Worm (Caenorhabditis elegans): ENCODE measurements around the gene spp-29.

The spp-29 gene

ce11 chrV:17705814-17706213 lies 9.2 kb upstream of the spp-29 start, which contains the start of gene W06D12.6:
W06D12.6 (plus strand) TSS chrV:17706114.
- TF ChIP-seq dao-5 (tag; optimal IDR thresholded peaks at IDR 0.05) (no peak), W03F9.2 (tag; optimal IDR thresholded peaks at IDR 0.05) (no peak), him-1 (tag; optimal IDR thresholded peaks at IDR 0.05) (no peak)

- TF ChIP-seq W03F9.2 (tag; optimal IDR thresholded peaks at IDR 0.05) (no peak), him-1 (tag; optimal IDR thresholded peaks at IDR 0.05) (no peak), dao-5 (tag; optimal IDR thresholded peaks at IDR 0.05) (no peak)
These were observed 4.1 kb upstream of the spp-29 start, which contains the start of the genes Y26G10.5 and srh-32 for ce11 chrV:17700728-17701262. Y26G10.5 (minus strand) TSS chrV:17700828. srh-32 (plus strand) TSS chrV:17701212.

ce11 chrV:17699659-17700058 lies 3.0 kb upstream of the spp-29 start, which contains the start of gene Y26G10.6:
Y26G10.6 (plus strand) TSS chrV:17699959.
- TF ChIP-seq him-1 (tag; optimal IDR thresholded peaks at IDR 0.05), result no peak
- TF ChIP-seq W03F9.2 (tag; optimal IDR thresholded peaks at IDR 0.05), result no peak
- no peak for TF ChIP-seq dao-5 (tag; optimal IDR thresholded peaks at IDR 0.05)

- TF ChIP-seq W03F9.2 (tag; optimal IDR thresholded peaks at IDR 0.05), result no peak
- no peak for TF ChIP-seq dao-5 (tag; optimal IDR thresholded peaks at IDR 0.05)
- no peak for TF ChIP-seq him-1 (tag; optimal IDR thresholded peaks at IDR 0.05)
These were observed 2.4 kb upstream of the spp-29 start, which contains the start of gene Y26G10.4 for ce11 chrV:17699097-17699496. Y26G10.4 (minus strand) TSS chrV:17699197.

DNA sequence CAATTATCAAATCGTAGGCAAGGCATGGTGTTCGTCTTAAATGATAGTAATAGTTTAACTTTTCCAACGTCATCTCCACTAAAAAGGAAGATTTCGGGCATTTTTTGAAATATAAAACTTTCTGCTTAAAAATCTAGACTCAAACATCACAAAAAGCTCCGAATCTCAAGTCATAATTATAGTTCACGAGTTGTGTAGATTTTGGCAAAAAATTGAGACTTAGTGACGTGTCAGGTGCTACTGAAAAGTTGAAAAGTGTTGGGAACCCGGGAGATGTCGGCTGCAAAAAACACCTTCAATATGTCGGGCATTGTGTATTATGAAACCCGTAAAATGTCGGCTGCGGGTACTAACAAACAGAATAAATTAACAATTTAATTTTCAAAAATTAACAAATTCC lies 851 bp downstream of the spp-29 start, which contains the start of gene Y26G10.1:
Y26G10.1 (minus strand) TSS at position 101 of the 400 bp plus-strand sequence.
- TF ChIP-seq W03F9.2 (tag; optimal IDR thresholded peaks at IDR 0.05) (no peak), dao-5 (tag; optimal IDR thresholded peaks at IDR 0.05) (no peak), him-1 (tag; optimal IDR thresholded peaks at IDR 0.05) (no peak)

ce11 chrV:17694260-17694659 lies 2.4 kb downstream of the spp-29 start:
- TF ChIP-seq dao-5 (tag; optimal IDR thresholded peaks at IDR 0.05), result no peak
- TF ChIP-seq W03F9.2 (tag; optimal IDR thresholded peaks at IDR 0.05), result no peak
- TF ChIP-seq him-1 (tag; optimal IDR thresholded peaks at IDR 0.05), result no peak

DNA sequence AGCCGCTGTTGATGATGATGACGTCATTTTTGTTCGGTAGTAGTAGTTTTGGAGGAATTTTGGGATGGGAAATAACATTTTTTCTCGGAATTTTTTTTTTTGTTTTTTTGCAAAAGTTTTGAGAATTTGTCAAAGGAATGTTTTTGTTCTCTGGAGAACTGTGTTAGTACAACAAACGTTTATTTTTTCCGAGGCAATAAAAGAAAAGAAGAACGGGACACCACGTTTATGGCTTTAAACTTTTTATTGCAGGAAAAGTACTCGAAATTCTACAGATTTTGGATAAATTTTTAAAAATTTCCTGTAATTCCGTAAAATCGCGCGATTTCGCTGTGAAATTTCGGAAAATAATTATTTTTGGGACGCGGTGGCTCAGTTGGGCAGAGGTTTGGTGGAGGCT lies 5.7 kb downstream of the spp-29 start, which contains the start of gene F59A1.13:
F59A1.13 (minus strand) TSS at position 101 of the 400 bp plus-strand sequence.
- TF ChIP-seq W03F9.2 (tag; optimal IDR thresholded peaks at IDR 0.05) (no peak), dao-5 (tag; optimal IDR thresholded peaks at IDR 0.05) (no peak), him-1 (tag; optimal IDR thresholded peaks at IDR 0.05) (no peak)

DNA sequence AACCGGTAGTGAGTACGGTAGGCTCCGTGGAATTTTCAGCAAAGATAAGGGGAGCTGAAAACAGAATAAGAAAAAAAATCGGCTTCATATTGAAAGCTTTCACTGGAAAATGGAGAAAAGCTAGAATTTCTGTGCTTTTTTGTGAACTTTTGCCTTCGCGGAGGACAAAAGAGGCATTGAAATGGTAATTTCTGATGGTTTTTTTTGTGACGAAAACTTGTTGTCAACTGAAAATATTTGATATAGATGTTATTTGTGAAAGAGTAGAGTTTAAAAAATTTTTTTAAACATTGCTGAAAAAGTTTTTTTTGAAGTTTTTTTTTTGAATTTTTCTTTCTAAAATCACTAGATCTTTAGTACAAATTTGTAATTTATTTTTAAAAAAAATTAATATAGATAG lies 9.8 kb downstream of the spp-29 start, which contains the start of gene F59A1.18:
F59A1.18 (minus strand) TSS at position 101 of the 400 bp plus-strand sequence.
- TF ChIP-seq dao-5 (tag; optimal IDR thresholded peaks at IDR 0.05) (no peak), W03F9.2 (tag; optimal IDR thresholded peaks at IDR 0.05) (no peak), him-1 (tag; optimal IDR thresholded peaks at IDR 0.05) (no peak)

- TF ChIP-seq dao-5 (tag; optimal IDR thresholded peaks at IDR 0.05) (no peak), W03F9.2 (tag; optimal IDR thresholded peaks at IDR 0.05) (no peak), him-1 (tag; optimal IDR thresholded peaks at IDR 0.05) (no peak)
These were observed 11.8 kb downstream of the spp-29 start, which contains the start of the genes F59A1.16 and F59A1.6 for ce11 chrV:17684857-17685256. F59A1.16 (minus strand) TSS chrV:17684957. F59A1.6 (plus strand) TSS chrV:17685141.

ce11 chrV:17683763-17684162 lies 12.9 kb downstream of the spp-29 start, which contains the start of gene F59A1.15:
F59A1.15 (minus strand) TSS chrV:17683863.
- TF ChIP-seq dao-5 (tag; optimal IDR thresholded peaks at IDR 0.05) (no peak), him-1 (tag; optimal IDR thresholded peaks at IDR 0.05) (no peak), W03F9.2 (tag; optimal IDR thresholded peaks at IDR 0.05) (no peak)

DNA sequence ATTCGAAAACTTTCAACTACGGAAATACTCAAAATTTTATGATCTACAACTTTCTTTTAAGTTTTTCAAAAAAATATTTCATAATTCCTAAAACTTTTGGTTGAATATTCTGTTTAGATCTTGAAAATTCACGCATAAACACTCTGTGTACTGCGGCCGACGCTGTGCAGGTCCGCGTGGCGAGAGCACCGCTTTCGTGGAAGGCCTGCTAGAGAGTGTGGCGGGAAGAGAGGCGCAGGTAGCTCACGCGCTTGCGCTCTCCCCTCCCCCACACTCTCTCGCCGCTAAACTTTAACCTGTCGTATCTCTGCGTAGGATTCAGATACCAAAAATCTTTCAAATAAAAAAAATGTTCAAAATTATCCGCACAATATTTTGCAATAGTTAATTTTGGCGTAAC lies 13.4 kb downstream of the spp-29 start:
- no peak for TF ChIP-seq W03F9.2 (tag; optimal IDR thresholded peaks at IDR 0.05)
- TF ChIP-seq dao-5 (tag; optimal IDR thresholded peaks at IDR 0.05), result no peak
- no peak for TF ChIP-seq him-1 (tag; optimal IDR thresholded peaks at IDR 0.05)

ce11 chrV:17676553-17676952 lies 20.1 kb downstream of the spp-29 start, which contains the start of gene str-92:
str-92 (minus strand) TSS chrV:17676653.
- TF ChIP-seq W03F9.2 (tag; optimal IDR thresholded peaks at IDR 0.05), result no peak
- no peak for TF ChIP-seq dao-5 (tag; optimal IDR thresholded peaks at IDR 0.05)
- TF ChIP-seq him-1 (tag; optimal IDR thresholded peaks at IDR 0.05), result no peak

DNA sequence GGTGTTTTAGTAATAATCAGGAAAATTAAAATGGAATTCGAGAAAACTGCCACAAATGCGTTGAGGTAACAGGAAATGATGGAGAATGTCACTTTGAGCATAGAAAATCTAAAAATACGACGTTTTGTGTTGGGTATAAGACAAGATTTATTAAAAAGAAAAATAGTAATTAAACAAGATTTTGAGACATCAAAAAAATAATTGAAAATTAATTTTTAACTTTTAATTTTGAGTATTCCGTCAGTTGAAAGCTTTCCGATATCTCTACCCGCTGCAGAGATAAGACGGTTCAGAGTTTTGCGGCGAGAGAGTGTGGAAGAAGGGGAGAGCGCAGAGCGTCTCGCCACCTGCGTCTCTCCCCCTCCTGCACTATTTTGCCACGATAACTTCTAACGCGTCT lies 23.3 kb downstream of the spp-29 start, which contains the start of gene str-93:
str-93 (minus strand) TSS at position 101 of the 400 bp plus-strand sequence.
- TF ChIP-seq dao-5 (tag; optimal IDR thresholded peaks at IDR 0.05), result no peak
- TF ChIP-seq him-1 (tag; optimal IDR thresholded peaks at IDR 0.05), result no peak
- TF ChIP-seq W03F9.2 (tag; optimal IDR thresholded peaks at IDR 0.05), result no peak

DNA sequence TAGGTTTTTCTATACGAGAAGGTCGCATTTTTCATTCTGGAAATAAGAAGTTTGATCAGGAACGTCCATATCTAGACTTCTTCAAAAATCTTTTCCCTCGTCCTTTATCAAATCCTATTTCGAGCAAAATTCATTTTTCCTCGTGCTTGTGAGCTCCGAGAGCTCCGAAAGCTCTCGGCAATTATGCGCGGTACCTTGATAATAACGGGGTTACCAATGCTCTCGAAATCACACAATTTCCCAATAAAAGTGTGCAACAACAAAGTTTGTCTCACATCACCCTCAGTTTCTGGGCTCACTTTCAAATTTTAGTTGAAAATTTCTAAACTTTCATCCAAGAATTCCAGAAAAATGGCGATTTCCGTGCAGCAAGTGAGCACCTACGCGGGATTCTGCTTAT lies 28.1 kb downstream of the spp-29 start, which contains the start of gene str-89:
str-89 (plus strand) TSS at position 301 of the 400 bp plus-strand sequence.
- no peak for TF ChIP-seq W03F9.2 (tag; optimal IDR thresholded peaks at IDR 0.05)
- no peak for TF ChIP-seq dao-5 (tag; optimal IDR thresholded peaks at IDR 0.05)
- TF ChIP-seq him-1 (tag; optimal IDR thresholded peaks at IDR 0.05), result no peak
